Worm (Caenorhabditis elegans) whole organism, L4 larva: ENCODE measurements around the gene ttr-37.

Experiments used
- D1046.2 ChIP-seq: fragments of 200-800 bp; sonication (Bioruptor generic); IDR thresholded peaks from 2 replicates; pipeline ENCODE4 v1.3.6; 2022; ENCODE audit warnings: missing genetic modification characterization, missing compliant biosample characterization
- F10B5.3 ChIP-seq: sonication (generic microtip); optimal IDR thresholded peaks from 2 replicates; lab custom pipeline; 2016; ENCODE audit warnings: mild to moderate bottlenecking, missing genetic modification characterization, missing compliant biosample characterization
- F26F4.8 ChIP-seq: fragments of 200-800 bp; sonication (Bioruptor generic); conservative IDR thresholded peaks from 2 replicates; pipeline ENCODE4 v1.3.6; 2022; ENCODE audit warnings: missing genetic modification characterization, missing compliant biosample characterization
- F37D6.2 ChIP-seq: sonication (generic microtip); optimal IDR thresholded peaks from 2 replicates; lab custom pipeline; 2016; ENCODE audit warnings: mild to moderate bottlenecking, missing genetic modification characterization, missing compliant biosample characterization
- F49E8.2 ChIP-seq: sonication (generic microtip); optimal IDR thresholded peaks from 2 replicates; lab custom pipeline; 2016; ENCODE audit warnings: missing compliant biosample characterization, mild to moderate bottlenecking, missing genetic modification characterization, borderline replicate concordance
- R02D3.7 ChIP-seq: fragments of 150-350 bp; sonication (generic microtip); optimal IDR thresholded peaks from 3 replicates; lab custom pipeline; 2014; ENCODE audit warnings: missing biosample characterization, missing genetic modification characterization
- Y48G9A.11 ChIP-seq: fragments of 200-800 bp; sonication (Bioruptor generic); IDR thresholded peaks from 2 replicates; pipeline ENCODE4 v1.3.6; 2022; ENCODE audit warnings: missing genetic modification reagents, missing genetic modification characterization, missing compliant biosample characterization
- Y5F2A.4 ChIP-seq: fragments of 200-800 bp; sonication (Bioruptor generic); optimal IDR thresholded peaks from 2 replicates; lab custom pipeline; 2018; ENCODE audit warnings: mild to moderate bottlenecking, missing genetic modification characterization, missing compliant biosample characterization
- Y75B8A.6 ChIP-seq: fragments of 200-800 bp; sonication (Bioruptor generic); IDR thresholded peaks from 2 replicates; pipeline ENCODE4 v1.3.6; 2022; ENCODE audit warnings: missing genetic modification reagents, missing genetic modification characterization, missing compliant biosample characterization
- ZK337.2 ChIP-seq: fragments of 200-800 bp; sonication (Bioruptor generic); IDR thresholded peaks from 2 replicates; pipeline ENCODE4 v1.3.6; 2022; ENCODE audit warnings: missing genetic modification reagents, missing genetic modification characterization, missing compliant biosample characterization
- ZK546.5 ChIP-seq, 2 experiments: sonication (generic microtip); optimal IDR thresholded peaks; 2 replicates each; lab custom pipeline; 2017; ENCODE audit warnings: missing biosample characterization in 2 of 2, missing genetic modification characterization in 2 of 2
- aha-1 ChIP-seq: fragments of 150-350 bp; peaks from one replicate; lab custom pipeline; 2014; ENCODE audit warnings: missing biosample characterization, missing genetic modification characterization
- ceh-20 ChIP-seq: fragments of 200-800 bp; sonication (Bioruptor generic); IDR thresholded peaks from 2 replicates; pipeline ENCODE4 v1.3.6; 2022; ENCODE audit warnings: missing genetic modification reagents, missing genetic modification characterization, missing compliant biosample characterization
- ceh-28 ChIP-seq: fragments of 150-350 bp; optimal IDR thresholded peaks from 2 replicates; lab custom pipeline; 2014; ENCODE audit warnings: missing biosample characterization, missing genetic modification reagents, missing genetic modification characterization
- ceh-82 ChIP-seq: sonication (generic microtip); optimal IDR thresholded peaks from 2 replicates; lab custom pipeline; 2017; ENCODE audit warnings: missing biosample characterization, missing genetic modification characterization
- cey-2 ChIP-seq: sonication (generic microtip); optimal IDR thresholded peaks from 3 replicates; lab custom pipeline; 2017; ENCODE audit warnings: missing genetic modification characterization, mild to moderate bottlenecking, missing compliant biosample characterization, antibody characterized with exemption, borderline replicate concordance; ENCODE audit not compliant: insufficient read depth
- daf-12 ChIP-seq: fragments of 150-350 bp; optimal IDR thresholded peaks from 2 replicates; lab custom pipeline; 2014; ENCODE audit warnings: missing biosample characterization, missing genetic modification reagents, missing genetic modification characterization
- daf-16 ChIP-seq, 3 experiments: sonication (generic microtip); optimal IDR thresholded peaks; 2 replicates each; lab custom pipeline; 2016 to 2017; ENCODE audit warnings: missing genetic modification characterization in 3 of 3, missing genetic modification reagents in 3 of 3, mild to moderate bottlenecking in 2 of 3, missing compliant biosample characterization in 2 of 3, missing biosample characterization in 1 of 3, moderate library complexity in 1 of 3
- daf-8 ChIP-seq: fragments of 200-800 bp; sonication (Bioruptor generic); IDR thresholded peaks from 2 replicates; pipeline ENCODE4 v1.3.6; 2022; ENCODE audit warnings: missing genetic modification characterization, missing compliant biosample characterization
- duxl-1 ChIP-seq: sonication (generic microtip); optimal IDR thresholded peaks from 2 replicates; lab custom pipeline; 2016; ENCODE audit warnings: mild to moderate bottlenecking, missing genetic modification characterization, moderate library complexity, missing compliant biosample characterization; ENCODE audit not compliant: poor library complexity
- egl-27 ChIP-seq: sonication (generic microtip); optimal IDR thresholded peaks from 3 replicates; lab custom pipeline; 2017; ENCODE audit warnings: missing biosample characterization, missing genetic modification reagents, missing genetic modification characterization
- fos-1 ChIP-seq: fragments of 150-350 bp; optimal IDR thresholded peaks from 2 replicates; lab custom pipeline; 2014; ENCODE audit warnings: missing biosample characterization, missing genetic modification characterization
- hlh-11 ChIP-seq: fragments of 200-800 bp; sonication (Bioruptor generic); optimal IDR thresholded peaks from 2 replicates; lab custom pipeline; 2018; ENCODE audit warnings: mild to moderate bottlenecking, missing genetic modification characterization, missing compliant biosample characterization
- lin-1 ChIP-seq: fragments of 200-800 bp; sonication (Bioruptor generic); IDR thresholded peaks from 2 replicates; pipeline ENCODE4 v1.3.6; 2022; ENCODE audit warnings: missing genetic modification reagents, missing genetic modification characterization, missing compliant biosample characterization
- lin-13 ChIP-seq: fragments of 150-350 bp; optimal IDR thresholded peaks from 2 replicates; lab custom pipeline; 2014; ENCODE audit warnings: missing biosample characterization, missing genetic modification reagents, missing genetic modification characterization
- lin-15B ChIP-seq: fragments of 150-350 bp; sonication (generic microtip); optimal IDR thresholded peaks from 3 replicates; lab custom pipeline; 2014; ENCODE audit warnings: missing biosample characterization, missing genetic modification characterization
- lin-38 ChIP-seq: fragments of 200-800 bp; sonication (Bioruptor generic); IDR thresholded peaks from 2 replicates; pipeline ENCODE4 v1.3.6; 2022; ENCODE audit warnings: missing genetic modification reagents, missing genetic modification characterization, missing compliant biosample characterization
- lin-39 ChIP-seq: fragments of 150-350 bp; optimal IDR thresholded peaks from 2 replicates; lab custom pipeline; 2014; ENCODE audit warnings: missing biosample characterization, missing genetic modification reagents, missing genetic modification characterization
- lir-3 ChIP-seq: sonication (generic microtip); optimal IDR thresholded peaks from 2 replicates; lab custom pipeline; 2016; ENCODE audit warnings: mild to moderate bottlenecking, missing genetic modification characterization, missing compliant biosample characterization
- lsy-2 ChIP-seq, 2 experiments: fragments of 150-350 bp in 1 of 2; sonication (generic microtip) in 1 of 2; optimal IDR thresholded peaks; 2 replicates each; lab custom pipeline; 2014 to 2017; ENCODE audit warnings: missing biosample characterization in 2 of 2, missing genetic modification characterization in 2 of 2
- mdl-1 ChIP-seq, 2 experiments: fragments of 150-350 bp in 1 of 2; sonication (generic microtip) in 1 of 2; optimal IDR thresholded peaks; 2 replicates each; lab custom pipeline; 2014 to 2017; ENCODE audit warnings: missing biosample characterization in 2 of 2, missing genetic modification characterization in 2 of 2
- mdt-29 ChIP-seq: fragments of 200-800 bp; sonication (Bioruptor generic); IDR thresholded peaks from 2 replicates; pipeline ENCODE4 v1.3.6; 2022; ENCODE audit warnings: missing genetic modification reagents, missing genetic modification characterization, missing compliant biosample characterization
- mep-1 ChIP-seq: fragments of 150-350 bp; sonication (generic microtip); optimal IDR thresholded peaks from 3 replicates; lab custom pipeline; 2014; ENCODE audit warnings: missing biosample characterization, missing genetic modification characterization
- mxl-3 ChIP-seq: fragments of 200-800 bp; sonication (Bioruptor generic); optimal IDR thresholded peaks from 2 replicates; lab custom pipeline; 2018; ENCODE audit warnings: mild to moderate bottlenecking, missing genetic modification characterization, missing compliant biosample characterization
- nhr-10 ChIP-seq: fragments of 150-350 bp; optimal IDR thresholded peaks from 2 replicates; lab custom pipeline; 2014; ENCODE audit warnings: missing biosample characterization, missing genetic modification characterization
- nhr-11 ChIP-seq: fragments of 150-350 bp; optimal IDR thresholded peaks from 2 replicates; lab custom pipeline; 2014; ENCODE audit warnings: missing biosample characterization, missing genetic modification characterization
- nhr-42 ChIP-seq: fragments of 200-800 bp; sonication (Bioruptor generic); IDR thresholded peaks from 2 replicates; pipeline ENCODE4 v1.3.6; 2022; ENCODE audit warnings: missing genetic modification characterization, missing compliant biosample characterization
- nhr-48 ChIP-seq: sonication (generic microtip); optimal IDR thresholded peaks from 2 replicates; lab custom pipeline; 2016; ENCODE audit warnings: mild to moderate bottlenecking, missing genetic modification characterization, missing compliant biosample characterization
- pha-4 ChIP-seq, 2 experiments: fragments of 150-350 bp in 1 of 2; fragments of 200-800 bp in 1 of 2; sonication (Bioruptor generic) in 1 of 2; IDR thresholded peaks in 1 of 2; optimal IDR thresholded peaks in 1 of 2; 2 replicates each; pipeline versions ENCODE4 v1.3.6 to Lab custom; 2014 to 2022; ENCODE audit warnings: missing genetic modification characterization in 2 of 2, missing genetic modification reagents in 2 of 2, missing biosample characterization in 1 of 2, missing compliant biosample characterization in 1 of 2
- php-3 ChIP-seq: fragments of 200-800 bp; sonication (Bioruptor generic); IDR thresholded peaks from 2 replicates; pipeline ENCODE4 v1.3.6; 2022; ENCODE audit warnings: missing genetic modification reagents, missing genetic modification characterization, missing compliant biosample characterization
- sdz-12 ChIP-seq: fragments of 200-800 bp; sonication (Bioruptor generic); optimal IDR thresholded peaks from 2 replicates; lab custom pipeline; 2018; ENCODE audit warnings: mild to moderate bottlenecking, missing genetic modification characterization, missing compliant biosample characterization
- set-16 ChIP-seq: fragments of 200-800 bp; sonication (Bioruptor generic); IDR thresholded peaks from 2 replicates; pipeline ENCODE4 v1.3.6; 2022; ENCODE audit warnings: missing genetic modification reagents, missing genetic modification characterization, missing compliant biosample characterization
- skn-1 ChIP-seq: fragments of 150-350 bp; optimal IDR thresholded peaks from 2 replicates; lab custom pipeline; 2014; ENCODE audit warnings: missing biosample characterization, missing genetic modification characterization
- snpc-4 ChIP-seq: fragments of 150-350 bp; optimal IDR thresholded peaks from 2 replicates; lab custom pipeline; 2014; ENCODE audit warnings: missing biosample characterization, missing genetic modification characterization
- spr-3 ChIP-seq: fragments of 200-800 bp; sonication (Bioruptor generic); optimal IDR thresholded peaks from 2 replicates; lab custom pipeline; 2018; ENCODE audit warnings: mild to moderate bottlenecking, missing genetic modification characterization, missing compliant biosample characterization
- tag-97 ChIP-seq: fragments of 200-800 bp; sonication (Bioruptor generic); IDR thresholded peaks from 2 replicates; pipeline ENCODE4 v1.3.6; 2022; ENCODE audit warnings: missing genetic modification characterization, missing compliant biosample characterization
- tra-1 ChIP-seq: fragments of 200-800 bp; sonication (Bioruptor generic); IDR thresholded peaks from 2 replicates; pipeline ENCODE4 v1.3.6; 2022; ENCODE audit warnings: missing genetic modification reagents, missing genetic modification characterization, missing compliant biosample characterization
- unc-39 ChIP-seq: sonication (generic microtip); optimal IDR thresholded peaks from 2 replicates; lab custom pipeline; 2017; ENCODE audit warnings: missing biosample characterization, missing genetic modification characterization
- zfp-3 ChIP-seq: fragments of 200-800 bp; sonication (Bioruptor generic); conservative IDR thresholded peaks from 2 replicates; pipeline ENCODE4 v1.3.6; 2022; ENCODE audit warnings: missing genetic modification reagents, missing genetic modification characterization, missing compliant biosample characterization
- zip-11 ChIP-seq: fragments of 200-800 bp; sonication (Bioruptor generic); IDR thresholded peaks from 2 replicates; pipeline ENCODE4 v1.3.6; 2022; ENCODE audit warnings: missing genetic modification characterization, missing compliant biosample characterization
- ztf-7 ChIP-seq: fragments of 150-350 bp; optimal IDR thresholded peaks from 2 replicates; lab custom pipeline; 2014; ENCODE audit warnings: missing biosample characterization, missing genetic modification characterization

ttr-37 gene

DNA sequence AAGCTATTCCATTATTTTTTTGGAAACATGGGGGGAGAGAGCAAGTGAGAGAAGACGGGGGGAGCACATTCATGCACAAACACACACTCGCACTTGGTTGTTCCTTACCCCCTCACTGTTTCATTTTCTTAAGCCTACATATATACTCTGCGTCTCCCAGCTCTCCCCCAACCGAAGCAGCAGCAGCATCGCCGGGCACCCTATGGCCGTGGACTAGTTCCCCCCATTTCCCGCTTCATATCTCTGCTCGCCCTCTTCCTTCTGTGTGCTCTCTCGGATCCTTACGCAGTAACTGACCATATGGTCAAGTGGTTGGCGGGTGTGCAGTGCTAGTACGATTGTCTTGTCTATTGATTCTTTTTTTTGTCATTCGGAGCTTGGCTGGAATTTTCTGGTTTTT lies 34.7 kb downstream of the ttr-37 start (continued):
- TF ChIP-seq mxl-3 (peak; percentile 80), unc-39 (tag; lab: Kevin White, UChicago) (no peak), spr-3 (GFP tag; lab: Kevin White, UChicago) (peak; percentile 10), tag-97 (no peak), nhr-10 (no peak), duxl-1 (tag; lab: Kevin White, UChicago) (peak; percentile 61), lir-3 (tag; lab: Kevin White, UChicago) (no peak), Y48G9A.11 (no peak), lin-38 (peak; percentile 44; the same call in 1 of the 2 replicates), F37D6.2 (tag; lab: Kevin White, UChicago) (peak; percentile 33), Y5F2A.4 (no peak), zfp-3 (GFP tag; lab: Robert Waterston, UW) (no peak), lin-1 (GFP tag; lab: Robert Waterston, UW) (no peak), sdz-12 (GFP tag; lab: Kevin White, UChicago) (no peak), ztf-7 (tag; lab: Kevin White, UChicago) (peak; percentile 33), fos-1 (tag; lab: Kevin White, UChicago) (no peak), skn-1 (tag; lab: Kevin White, UChicago) (no peak), nhr-42 (GFP tag; lab: Robert Waterston, UW) (no peak), daf-16 (GFP tag; optimal IDR thresholded peaks at IDR 0.05; lab: Kevin White, UChicago) (peak; percentile 36 to 39), daf-16 (tag; optimal IDR thresholded peaks at IDR 0.05; lab: Kevin White, UChicago) (peak; percentile 77), lin-39 (tag; lab: Kevin White, UChicago) (no peak), php-3 (GFP tag; lab: Robert Waterston, UW) (no peak), lin-15B (no peak), zip-11 (GFP tag; lab: Robert Waterston, UW) (no peak), ZK546.5 (tag; optimal IDR thresholded peaks at IDR 0.05; lab: Kevin White, UChicago) (no peak), Y75B8A.6 (GFP tag; lab: Robert Waterston, UW) (no peak), nhr-48 (tag; lab: Kevin White, UChicago) (peak; percentile 51), snpc-4 (tag; lab: Kevin White, UChicago) (no peak), mdt-29 (GFP tag; lab: Robert Waterston, UW) (0 out of 2 replicates have a peak, but pooled peaks have one; percentile 14), F26F4.8 (GFP tag; lab: Robert Waterston, UW) (no peak), aha-1 (tag; lab: Kevin White, UChicago) (peak; percentile 96), ceh-82 (no peak), ceh-20 (GFP tag; lab: Robert Waterston, UW) (peak; percentile 19; the same call in 1 of the 2 replicates), hlh-11 (tag; lab: Kevin White, UChicago) (peak; percentile 92), cey-2 (no peak), D1046.2 (GFP tag; lab: Robert Waterston, UW) (no peak), mdl-1 (tag; optimal IDR thresholded peaks at IDR 0.05; lab: Kevin White, UChicago) (peak in 1 of 2 experiments; percentile 64), F10B5.3 (tag; lab: Kevin White, UChicago) (peak; percentile 53), lsy-2 (tag; optimal IDR thresholded peaks at IDR 0.05; lab: Kevin White, UChicago) (peak; percentile 46 to 80), nhr-11 (tag; lab: Kevin White, UChicago) (peak; percentile 59), daf-8 (GFP tag; lab: Robert Waterston, UW) (no peak), R02D3.7 (no peak), daf-12 (tag; lab: Kevin White, UChicago) (no peak), egl-27 (tag; lab: Kevin White, UChicago) (no peak), set-16 (GFP tag; lab: Robert Waterston, UW) (peak; percentile 78), ceh-28 (tag; lab: Kevin White, UChicago) (no peak), F49E8.2 (tag; lab: Kevin White, UChicago) (no peak), pha-4 (GFP tag; IDR thresholded peaks at IDR 0.05; lab: Robert Waterston, UW) (peak; percentile 44; the same call in 1 of the 2 replicates), pha-4 (tag; optimal IDR thresholded peaks at IDR 0.05; lab: Kevin White, UChicago) (no peak), tra-1 (peak; percentile 45; the same call in 1 of the 2 replicates), mep-1 (tag; lab: Kevin White, UChicago) (peak; percentile 91), lin-13 (GFP tag; lab: Kevin White, UChicago) (peak; percentile 65), ZK337.2 (no peak)
